Fruit fly (Drosophila melanogaster) whole organism, embryonic: ENCODE data around the gene Shal.
A peak's percentile ranks its signal among the peaks of the same experiment; 100 is the strongest.

ENCODE experiments used
- Adf1 ChIP-seq: fragments of 200-800 bp; sonication (Bioruptor generic); IDR thresholded peaks from 2 replicates; pipeline ENCODE4 v1.3.6; 2022; ENCODE audit warnings: missing biosample characterization, missing genetic modification characterization
- B-H2 ChIP-seq: fragments of 200-800 bp; sonication (Bioruptor generic); optimal IDR thresholded peaks from 2 replicates; lab custom pipeline; 2018; ENCODE audit warnings: missing biosample characterization, mild to moderate bottlenecking, missing genetic modification characterization
- Bgb ChIP-seq: fragments of 200-800 bp; sonication (Bioruptor generic); IDR thresholded peaks from 2 replicates; pipeline ENCODE4 v1.3.6; 2022; ENCODE audit warnings: missing biosample characterization, missing genetic modification characterization; ENCODE audit not compliant: partially characterized antibody
- CG10321 ChIP-seq: fragments of 200-800 bp; sonication (Bioruptor generic); IDR thresholded peaks from 2 replicates; pipeline ENCODE4 v1.3.6; 2022; ENCODE audit warnings: missing biosample characterization, missing genetic modification characterization
- CG12942 ChIP-seq: fragments of 200-800 bp; sonication (Bioruptor generic); optimal IDR thresholded peaks from 3 replicates; lab custom pipeline; 2016; ENCODE audit warnings: missing biosample characterization, missing genetic modification characterization
- CG13624 ChIP-seq: fragments of 200-800 bp; sonication (Bioruptor generic); optimal IDR thresholded peaks from 2 replicates; lab custom pipeline; 2016; ENCODE audit warnings: missing biosample characterization, missing genetic modification characterization
- CG14965 ChIP-seq: fragments of 200-800 bp; sonication (Bioruptor generic); optimal IDR thresholded peaks from 2 replicates; lab custom pipeline; 2016; ENCODE audit warnings: missing biosample characterization, missing genetic modification characterization, borderline replicate concordance
- CG1529 ChIP-seq: fragments of 200-800 bp; sonication (Bioruptor generic); optimal IDR thresholded peaks from 3 replicates; lab custom pipeline; 2018; ENCODE audit warnings: missing biosample characterization, missing genetic modification characterization
- CG15601 ChIP-seq: fragments of 200-800 bp; sonication (Bioruptor generic); optimal IDR thresholded peaks from 3 replicates; lab custom pipeline; 2019; ENCODE audit warnings: missing biosample characterization, mild to moderate bottlenecking, missing genetic modification characterization, moderate library complexity
- CG17568 ChIP-seq: fragments of 200-800 bp; sonication (Bioruptor generic); optimal IDR thresholded peaks from 2 replicates; lab custom pipeline; 2018; ENCODE audit warnings: missing biosample characterization, mild to moderate bottlenecking, missing genetic modification characterization, moderate library complexity
- CG1792 ChIP-seq: fragments of 200-800 bp; sonication (Bioruptor generic); optimal IDR thresholded peaks from 2 replicates; lab custom pipeline; 2016; ENCODE audit warnings: missing biosample characterization, missing genetic modification characterization
- CG30020 ChIP-seq: fragments of 200-800 bp; optimal IDR thresholded peaks from 2 replicates; lab custom pipeline; 2019; ENCODE audit warnings: missing biosample characterization, mild to moderate bottlenecking, missing genetic modification characterization, moderate library complexity
- CG3065 ChIP-seq: fragments of 200-800 bp; sonication (Bioruptor generic); optimal IDR thresholded peaks from 2 replicates; lab custom pipeline; 2016; ENCODE audit warnings: missing biosample characterization, missing genetic modification characterization
- CG33213 ChIP-seq: fragments of 200-800 bp; sonication (Bioruptor generic); optimal IDR thresholded peaks from 3 replicates; lab custom pipeline; 2016; ENCODE audit warnings: missing biosample characterization, missing genetic modification characterization
- CG34224 ChIP-seq: fragments of 200-800 bp; sonication (Bioruptor generic); IDR thresholded peaks from 3 replicates; pipeline ENCODE4 v1.3.6; 2022; ENCODE audit warnings: missing biosample characterization, missing genetic modification characterization; ENCODE audit not compliant: partially characterized antibody
- CG3847 ChIP-seq: fragments of 200-800 bp; sonication (Bioruptor generic); IDR thresholded peaks from 2 replicates; pipeline ENCODE4 v1.3.6; 2022; ENCODE audit warnings: missing biosample characterization, missing genetic modification characterization
- CG42726 ChIP-seq: fragments of 200-800 bp; sonication (Bioruptor generic); IDR thresholded peaks from 2 replicates; pipeline ENCODE4 v1.3.6; 2022; ENCODE audit warnings: missing biosample characterization, missing genetic modification characterization; ENCODE audit not compliant: partially characterized antibody
- CG4617 ChIP-seq: fragments of 200-800 bp; sonication (Bioruptor generic); optimal IDR thresholded peaks from 3 replicates; lab custom pipeline; 2016; ENCODE audit warnings: missing biosample characterization, missing genetic modification characterization, borderline replicate concordance
- CG6272 ChIP-seq: fragments of 200-800 bp; sonication (Bioruptor generic); IDR thresholded peaks from 2 replicates; pipeline ENCODE4 v1.3.6; 2022; ENCODE audit warnings: missing biosample characterization, missing genetic modification characterization
- CG9817 ChIP-seq: fragments of 200-800 bp; sonication (Bioruptor generic); optimal IDR thresholded peaks from 2 replicates; lab custom pipeline; 2018; ENCODE audit warnings: missing biosample characterization, mild to moderate bottlenecking, missing genetic modification characterization, moderate library complexity
- CG9932 ChIP-seq: fragments of 200-800 bp; sonication (Bioruptor generic); IDR thresholded peaks from 2 replicates; pipeline ENCODE4 v1.3.6; 2022; ENCODE audit warnings: missing biosample characterization, missing genetic modification characterization
- Doc3 ChIP-seq: fragments of 200-800 bp; sonication (Bioruptor generic); IDR thresholded peaks from 3 replicates; pipeline ENCODE4 v1.3.6; 2022; ENCODE audit warnings: missing biosample characterization, missing genetic modification characterization; ENCODE audit not compliant: partially characterized antibody
- Elba2 ChIP-seq: fragments of 200-800 bp; sonication (Bioruptor generic); optimal IDR thresholded peaks from 3 replicates; lab custom pipeline; 2016; ENCODE audit warnings: missing biosample characterization, missing genetic modification characterization
- Gug ChIP-seq: fragments of 200-800 bp; sonication (Bioruptor generic); IDR thresholded peaks from 4 replicates; pipeline ENCODE4 v1.3.6; 2022; ENCODE audit warnings: missing biosample characterization, missing genetic modification characterization
- Hr78 ChIP-seq, 2 experiments: fragments of 200-800 bp in 1 of 2; fragments of >200 bp in 1 of 2; sonication (Bioruptor generic) in 1 of 2; optimal IDR thresholded peaks; 2 replicates each; lab custom pipeline; 2017 to 2019; ENCODE audit warnings: missing biosample characterization in 2 of 2, missing genetic modification characterization in 2 of 2, mild to moderate bottlenecking in 1 of 2, moderate library complexity in 1 of 2
- Lim3 ChIP-seq: fragments of 200-800 bp; sonication (Bioruptor generic); IDR thresholded peaks from 2 replicates; pipeline ENCODE4 v1.3.6; 2022; ENCODE audit warnings: missing biosample characterization, missing genetic modification characterization
- MESR4 ChIP-seq: fragments of 200-800 bp; sonication (Bioruptor generic); optimal IDR thresholded peaks from 2 replicates; lab custom pipeline; 2018; ENCODE audit warnings: missing biosample characterization, mild to moderate bottlenecking, missing genetic modification characterization, moderate library complexity
- Meics ChIP-seq: fragments of 200-800 bp; sonication (Bioruptor generic); optimal IDR thresholded peaks from 2 replicates; lab custom pipeline; 2017; ENCODE audit warnings: missing biosample characterization, mild to moderate bottlenecking, missing genetic modification characterization
- Optix ChIP-seq: fragments of 200-800 bp; sonication (Bioruptor generic); IDR thresholded peaks from 3 replicates; pipeline ENCODE4 v1.3.6; 2022; ENCODE audit warnings: missing biosample characterization, missing genetic modification characterization
- PHDP ChIP-seq: fragments of 200-800 bp; sonication (Bioruptor generic); optimal IDR thresholded peaks from 3 replicates; lab custom pipeline; 2018; ENCODE audit warnings: missing biosample characterization, mild to moderate bottlenecking, missing genetic modification characterization, moderate library complexity
- Side ChIP-seq: fragments of 200-800 bp; sonication (Bioruptor generic); optimal IDR thresholded peaks from 2 replicates; lab custom pipeline; 2016; ENCODE audit warnings: missing biosample characterization, missing genetic modification characterization
- Taf1 ChIP-seq: fragments of 200-800 bp; sonication (Bioruptor generic); IDR thresholded peaks from 2 replicates; pipeline ENCODE4 v1.3.6; 2022; ENCODE audit warnings: missing biosample characterization, missing genetic modification characterization
- ac ChIP-seq: fragments of 200-800 bp; sonication (Bioruptor generic); optimal IDR thresholded peaks from 3 replicates; lab custom pipeline; 2017; ENCODE audit warnings: missing biosample characterization, mild to moderate bottlenecking, missing genetic modification characterization
- al ChIP-seq: fragments of 200-800 bp; sonication (Bioruptor generic); IDR thresholded peaks from 2 replicates; pipeline ENCODE4 v1.3.6; 2022; ENCODE audit warnings: missing biosample characterization, missing genetic modification characterization
- ash1 ChIP-seq: fragments of 200-800 bp; sonication (Bioruptor generic); optimal IDR thresholded peaks from 2 replicates; lab custom pipeline; 2018; ENCODE audit warnings: missing biosample characterization, mild to moderate bottlenecking, missing genetic modification characterization
- chinmo ChIP-seq: fragments of 200-800 bp; sonication (Bioruptor generic); IDR thresholded peaks from 4 replicates; pipeline ENCODE4 v1.3.6; 2022; ENCODE audit warnings: missing biosample characterization, missing genetic modification characterization; ENCODE audit not compliant: partially characterized antibody
- ci ChIP-seq: fragments of 200-800 bp; sonication (Bioruptor generic); IDR thresholded peaks from 3 replicates; pipeline ENCODE4 v1.3.6; 2022; ENCODE audit warnings: missing biosample characterization, missing genetic modification characterization
- corto ChIP-seq: fragments of 200-800 bp; sonication (Bioruptor generic); optimal IDR thresholded peaks from 2 replicates; lab custom pipeline; 2016; ENCODE audit warnings: missing biosample characterization, mild to moderate bottlenecking, missing genetic modification characterization, moderate library complexity
- en ChIP-seq: fragments of 200-800 bp; sonication (Bioruptor generic); optimal IDR thresholded peaks from 2 replicates; lab custom pipeline; 2016; ENCODE audit warnings: missing biosample characterization, missing genetic modification characterization
- exex ChIP-seq: fragments of 200-800 bp; sonication (Bioruptor generic); optimal IDR thresholded peaks from 4 replicates; lab custom pipeline; 2018; ENCODE audit warnings: missing biosample characterization, mild to moderate bottlenecking, missing genetic modification characterization, moderate library complexity
- fd96Cb ChIP-seq: fragments of 200-800 bp; sonication (Bioruptor generic); optimal IDR thresholded peaks from 2 replicates; lab custom pipeline; 2018; ENCODE audit warnings: missing biosample characterization, mild to moderate bottlenecking, missing genetic modification characterization, moderate library complexity
- grau ChIP-seq: fragments of 200-800 bp; optimal IDR thresholded peaks from 3 replicates; lab custom pipeline; 2019; ENCODE audit warnings: missing biosample characterization, mild to moderate bottlenecking, missing genetic modification characterization, moderate library complexity
- jigr1 ChIP-seq: fragments of 200-800 bp; sonication (Bioruptor generic); IDR thresholded peaks from 3 replicates; pipeline ENCODE4 v1.3.6; 2022; ENCODE audit warnings: missing biosample characterization, missing genetic modification characterization
- prd ChIP-seq, 3 experiments: fragments of >200 bp in 2 of 3; fragments of 200-800 bp in 1 of 3; sonication (Bioruptor generic) in 1 of 3; optimal IDR thresholded peaks in 2 of 3; IDR thresholded peaks in 1 of 3; 2 replicates in 2 of 3; 3 replicates in 1 of 3; pipeline versions ENCODE4 v1.3.6 to Lab custom; 2017 to 2022; ENCODE audit warnings: missing biosample characterization in 1 of 3, missing genetic modification characterization in 1 of 3
- pros ChIP-seq: fragments of 200-800 bp; sonication (Bioruptor generic); optimal IDR thresholded peaks from 3 replicates; lab custom pipeline; 2019; ENCODE audit warnings: missing biosample characterization, mild to moderate bottlenecking, missing genetic modification characterization, moderate library complexity
- ranshi ChIP-seq: fragments of 200-800 bp; sonication (Bioruptor generic); IDR thresholded peaks from 2 replicates; pipeline ENCODE4 v1.3.6; 2022; ENCODE audit warnings: missing biosample characterization, missing genetic modification characterization
- shn ChIP-seq: fragments of 200-800 bp; sonication (Bioruptor generic); optimal IDR thresholded peaks from 3 replicates; lab custom pipeline; 2016; ENCODE audit warnings: missing biosample characterization, missing genetic modification characterization
- slou ChIP-seq: fragments of 200-800 bp; sonication (Bioruptor generic); optimal IDR thresholded peaks from 3 replicates; lab custom pipeline; 2016; ENCODE audit warnings: missing biosample characterization, missing genetic modification characterization
- tin ChIP-seq: fragments of 200-800 bp; sonication (Bioruptor generic); optimal IDR thresholded peaks from 3 replicates; lab custom pipeline; 2016; ENCODE audit warnings: missing biosample characterization, missing genetic modification characterization

Gene Shal

dm6 chr3L:19560695-19561246 is 23.6 kb downstream of the Shal start (continued):
- TF ChIP-seq chinmo (GFP tag; lab: Robert Waterston, UW) = 0 out of 4 replicates have a peak, but pooled peaks have one; percentile 70
- TF ChIP-seq CG14965 (GFP tag; lab: Kevin White, UChicago) = peak; percentile 59
- no peak for TF ChIP-seq CG42726 (GFP tag; lab: Robert Waterston, UW)
- TF ChIP-seq fd96Cb (tag; lab: Kevin White, UChicago) = peak; percentile 96
- TF ChIP-seq ash1 (GFP tag; lab: Kevin White, UChicago) = peak; percentile 44
- peak; percentile 90 for TF ChIP-seq CG4617 (GFP tag; lab: Kevin White, UChicago)
- TF ChIP-seq Gug (GFP tag; lab: Robert Waterston, UW) = peak; percentile 86
- TF ChIP-seq en (GFP tag; lab: Kevin White, UChicago) = peak; percentile 79
- peak; percentile 95 for TF ChIP-seq CG9817 (tag; lab: Kevin White, UChicago)
- TF ChIP-seq B-H2 = peak; percentile 95
- peak; percentile 93 for TF ChIP-seq CG13624 (GFP tag; lab: Kevin White, UChicago)
- TF ChIP-seq grau = peak; percentile 94
- TF ChIP-seq corto = peak; percentile 92
- no peak for TF ChIP-seq prd (optimal IDR thresholded peaks at IDR 0.05; lab: Kevin White, UChicago)
- peak; percentile 99 for TF ChIP-seq prd (GFP tag; IDR thresholded peaks at IDR 0.05; lab: Robert Waterston, UW)
- TF ChIP-seq ac (GFP tag; lab: Kevin White, UChicago) = peak; percentile 97
- peak; percentile 81 for TF ChIP-seq CG30020 (tag; lab: Kevin White, UChicago)
- TF ChIP-seq ci (GFP tag; lab: Robert Waterston, UW) = peak; percentile 97
- TF ChIP-seq CG17568 (GFP tag; lab: Kevin White, UChicago) = peak; percentile 93
- peak; percentile 95 for TF ChIP-seq ranshi (GFP tag; lab: Robert Waterston, UW)
- TF ChIP-seq jigr1 (GFP tag; lab: Robert Waterston, UW) = peak; percentile 85; the same call in 2 of the 3 replicates
- peak; percentile 84 for TF ChIP-seq CG6272 (GFP tag; lab: Robert Waterston, UW)
- TF ChIP-seq Elba2 (GFP tag; lab: Kevin White, UChicago) = peak; percentile 96
- peak; percentile 97 for TF ChIP-seq tin (GFP tag; lab: Kevin White, UChicago)
- peak; percentile 93 for TF ChIP-seq Meics (GFP tag; lab: Kevin White, UChicago)
- TF ChIP-seq Optix (GFP tag; lab: Robert Waterston, UW) = peak; percentile 94
- peak; percentile 61 for TF ChIP-seq shn
- TF ChIP-seq CG3847 (GFP tag; lab: Robert Waterston, UW) = peak; percentile 95
- TF ChIP-seq Doc3 = no peak
- peak; percentile 91 for TF ChIP-seq slou (GFP tag; lab: Kevin White, UChicago)
- peak; percentile 96 for TF ChIP-seq CG9932
- no peak for TF ChIP-seq CG34224 (GFP tag; lab: Robert Waterston, UW)
- TF ChIP-seq Lim3 (GFP tag; lab: Robert Waterston, UW) = peak; percentile 83; the same call in 1 of the 2 replicates
- peak; percentile 67; the same call in 1 of the 2 replicates for TF ChIP-seq CG10321
- peak; percentile 95 for TF ChIP-seq PHDP (tag; lab: Kevin White, UChicago)
- peak; percentile 88 for TF ChIP-seq CG3065 (GFP tag; lab: Kevin White, UChicago)
- peak in 1 of 2 experiments; percentile 78 for TF ChIP-seq Hr78 (GFP tag; optimal IDR thresholded peaks at IDR 0.05; lab: Kevin White, UChicago)
- TF ChIP-seq CG1792 (GFP tag; lab: Kevin White, UChicago) = peak; percentile 81
- peak; percentile 91 for TF ChIP-seq CG12942 (GFP tag; lab: Kevin White, UChicago)
- peak; percentile 40 for TF ChIP-seq pros (GFP tag; lab: Kevin White, UChicago)
- peak; percentile 91 for TF ChIP-seq CG33213
- peak; percentile 88 for TF ChIP-seq Adf1 (GFP tag; lab: Robert Waterston, UW)
- peak; percentile 73 for TF ChIP-seq exex (tag; lab: Kevin White, UChicago)
- TF ChIP-seq CG1529 (GFP tag; lab: Kevin White, UChicago) = peak; percentile 92
- peak; percentile 36 for TF ChIP-seq MESR4
- TF ChIP-seq Taf1 = peak; percentile 77
- peak; percentile 92 for TF ChIP-seq Side
- TF ChIP-seq al (GFP tag; lab: Robert Waterston, UW) = peak; percentile 92
- no peak for TF ChIP-seq Bgb (GFP tag; lab: Robert Waterston, UW)
- peak; percentile 95 for TF ChIP-seq CG15601 (tag; lab: Kevin White, UChicago)
